Worm (Caenorhabditis elegans) whole organism, young adult: Measurements from ENCODE around the gene nrde-4.
"Not testable (repeated sequence)": the region's sequence is repeated elsewhere in the genome, so short reads cannot be mapped to it uniquely, and the experiment has no call there.

ENCODE experiments used
- B0019.2 ChIP-seq: fragments of 200-800 bp; sonication (Bioruptor generic); conservative IDR thresholded peaks from 2 replicates; pipeline ENCODE4 v1.3.6; 2022; ENCODE audit warnings: missing genetic modification reagents, missing genetic modification characterization, missing compliant biosample characterization
- Y56A3A.18 ChIP-seq: fragments of 200-800 bp; sonication (Bioruptor generic); IDR thresholded peaks from 2 replicates; pipeline ENCODE4 v1.3.6; 2022; ENCODE audit warnings: missing genetic modification reagents, missing genetic modification characterization, missing compliant biosample characterization
- ZK185.1 ChIP-seq: sonication (generic microtip); optimal IDR thresholded peaks from 2 replicates; lab custom pipeline; 2016; ENCODE audit warnings: mild to moderate bottlenecking, missing genetic modification characterization, missing compliant biosample characterization; ENCODE audit not compliant: poor library complexity, severe bottlenecking
- efl-1 ChIP-seq: fragments of 150-350 bp; optimal IDR thresholded peaks from 2 replicates; lab custom pipeline; 2014; ENCODE audit warnings: missing biosample characterization, missing genetic modification reagents, missing genetic modification characterization
- ets-4 ChIP-seq: fragments of 200-800 bp; sonication (Bioruptor generic); optimal IDR thresholded peaks from 2 replicates; lab custom pipeline; 2018; ENCODE audit warnings: mild to moderate bottlenecking, missing genetic modification characterization, missing compliant biosample characterization
- pbrm-1 ChIP-seq: fragments of 200-800 bp; sonication (Bioruptor generic); IDR thresholded peaks from 2 replicates; pipeline ENCODE4 v1.3.6; 2022; ENCODE audit warnings: missing genetic modification reagents, missing genetic modification characterization, missing compliant biosample characterization
- repo-1 ChIP-seq: sonication (generic microtip); optimal IDR thresholded peaks from 2 replicates; lab custom pipeline; 2017; ENCODE audit warnings: mild to moderate bottlenecking, missing genetic modification characterization, missing compliant biosample characterization
- snpc-1.3 ChIP-seq: sonication (generic microtip); optimal IDR thresholded peaks from 2 replicates; lab custom pipeline; 2017; ENCODE audit warnings: missing genetic modification characterization, mild to moderate bottlenecking, missing compliant biosample characterization, antibody characterized with exemption, moderate library complexity, missing genotype, missing genetic modification reagents; ENCODE audit not compliant: insufficient read depth
- ztf-25 ChIP-seq: fragments of 200-800 bp; sonication (Bioruptor generic); IDR thresholded peaks from 2 replicates; pipeline ENCODE4 v1.3.6; 2022; ENCODE audit warnings: missing genetic modification reagents, missing genetic modification characterization, missing compliant biosample characterization

- TF ChIP-seq Y56A3A.18 (GFP tag; lab: Robert Waterston, UW); pbrm-1 (GFP tag; lab: Robert Waterston, UW); snpc-1.3 (tag; lab: Kevin White, UChicago); ZK185.1 (tag; lab: Kevin White, UChicago); ets-4 (GFP tag; lab: Kevin White, UChicago); B0019.2 (GFP tag; lab: Robert Waterston, UW); repo-1 (tag; lab: Kevin White, UChicago); efl-1 (GFP tag; lab: Kevin White, UChicago); ztf-25: not testable (repeated sequence)
Observed at ce11 chrIV:7634578-7634977, 19.5 kb downstream of the nrde-4 start, which contains the start of gene warf-1.
